Worm (Caenorhabditis elegans): ENCODE measurements around the gene F42A6.5.
"Not testable (repeated sequence)": the region's sequence is repeated elsewhere in the genome, so short reads cannot be mapped to it uniquely, and the experiment has no call there.

Gene F42A6.5

ce11 chrIV:3303690-3304089, 28.0 kb downstream of the F42A6.5 start, which contains the start of gene idpp-12:
Gene idpp-12, plus strand, starts transcription at chrIV:3303990.
- not testable (repeated sequence) for TF ChIP-seq Y53F4B.3 (GFP tag; IDR thresholded peaks at IDR 0.05); nhr-179 (tag; optimal IDR thresholded peaks at IDR 0.05); hsf-1 (GFP tag; IDR thresholded peaks at IDR 0.05)

- TF ChIP-seq attf-6 (GFP tag; IDR thresholded peaks at IDR 0.05); mcd-1 (GFP tag; IDR thresholded peaks at IDR 0.05); cebp-1 (GFP tag; IDR thresholded peaks at IDR 0.05); cebp-1 (tag; optimal IDR thresholded peaks at IDR 0.05): not testable (repeated sequence)
These were observed 29.6 kb downstream of the F42A6.5 start, which contains the start of gene W08E12.4 for ce11 chrIV:3302058-3302457. Gene W08E12.4, plus strand, starts transcription at chrIV:3302358.

ce11 chrIV:3300492-3300891, 31.2 kb downstream of the F42A6.5 start, which contains the start of gene W08E12.5:
Gene W08E12.5, plus strand, starts transcription at chrIV:3300792.
- TF ChIP-seq sea-2 (GFP tag; IDR thresholded peaks at IDR 0.05) (no peak), madf-3 (GFP tag; IDR thresholded peaks at IDR 0.05) (no peak), B0035.1 (tag; optimal IDR thresholded peaks at IDR 0.05) (no peak), cebp-2 (GFP tag; IDR thresholded peaks at IDR 0.05) (no peak), F49E8.2 (tag; optimal IDR thresholded peaks at IDR 0.05; ENCODE audit: insufficient read depth) (no peak), unc-130 (GFP tag; optimal IDR thresholded peaks at IDR 0.05) (no peak), hmg-1.2 (GFP tag; IDR thresholded peaks at IDR 0.05) (no peak), Y79H2A.3 (GFP tag; conservative IDR thresholded peaks at IDR 0.05) (no peak), B0261.1 (tag; optimal IDR thresholded peaks at IDR 0.05) (no peak), lir-1 (GFP tag; conservative IDR thresholded peaks at IDR 0.05) (no peak), T26A5.8 (tag; optimal IDR thresholded peaks at IDR 0.05) (no peak), snpc-4 (GFP tag; optimal IDR thresholded peaks at IDR 0.05) (no peak), snpc-4 (tag; optimal IDR thresholded peaks at IDR 0.05) (no peak), lin-54 (GFP tag; optimal IDR thresholded peaks at IDR 0.05) (no peak), ztf-28 (GFP tag; IDR thresholded peaks at IDR 0.05) (no peak), mxl-1 (tag; optimal IDR thresholded peaks at IDR 0.05) (no peak), ztf-6 (GFP tag; IDR thresholded peaks at IDR 0.05) (no peak), bed-2 (GFP tag; IDR thresholded peaks at IDR 0.05) (no peak)

DNA sequence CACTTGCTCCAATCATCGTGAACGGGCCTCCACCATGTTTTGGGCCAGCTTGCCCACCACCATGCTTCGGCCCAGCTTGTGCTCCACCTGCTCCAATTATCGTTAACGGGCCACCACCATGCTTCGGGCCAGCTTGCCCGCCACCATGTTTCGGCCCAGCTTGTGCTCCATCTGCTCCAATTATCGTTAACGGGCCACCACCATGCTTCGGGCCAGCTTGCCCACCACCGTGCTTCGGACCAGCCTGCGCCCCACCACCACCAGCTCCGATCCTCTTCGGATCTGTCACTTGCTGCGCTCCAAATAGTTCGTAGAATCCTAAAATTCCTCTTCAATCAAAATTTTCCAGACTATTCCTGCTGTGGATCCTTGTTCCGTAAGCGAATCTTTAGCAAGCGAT, 32.4 kb downstream of the F42A6.5 start:
- TF ChIP-seq ceh-40 (GFP tag; IDR thresholded peaks at IDR 0.05): 0 out of 2 replicates have a peak, but pooled peaks have one; percentile 21
- no peak for TF ChIP-seq nfya-2 (GFP tag; IDR thresholded peaks at IDR 0.05)
- peak; percentile 89 for TF ChIP-seq zfh-2 (GFP tag; conservative IDR thresholded peaks at IDR 0.05)
- TF ChIP-seq mcd-1 (GFP tag; IDR thresholded peaks at IDR 0.05): no peak
- TF ChIP-seq sea-2 (GFP tag; IDR thresholded peaks at IDR 0.05): 0 out of 2 replicates have a peak, but pooled peaks have one; percentile 30
- TF ChIP-seq egrh-3 (GFP tag; IDR thresholded peaks at IDR 0.05): peak; percentile 65; the same call in 1 of the 2 replicates
- TF ChIP-seq dox-1 (GFP tag; IDR thresholded peaks at IDR 0.05): peak; percentile 23; the same call in 1 of the 2 replicates

DNA sequence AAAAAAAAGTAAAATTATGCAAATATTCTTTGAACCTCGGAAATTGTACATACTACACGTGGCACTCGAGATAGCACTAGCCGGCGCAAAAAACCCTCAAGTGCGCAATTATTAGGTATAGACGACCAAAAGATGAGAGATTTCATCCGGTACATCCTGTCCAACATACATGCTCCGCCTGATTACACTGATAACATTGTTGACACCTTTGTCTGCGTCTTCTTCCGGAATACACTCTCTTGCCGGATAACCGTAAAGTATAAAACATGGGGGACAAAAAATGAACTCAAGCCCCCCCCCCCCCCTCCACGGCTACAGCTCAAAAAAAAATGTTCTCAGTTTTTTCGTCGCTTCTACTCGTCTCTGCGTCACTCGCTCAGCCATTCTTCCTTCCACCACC, 33.4 kb downstream of the F42A6.5 start, which contains the start of gene W08E12.6:
TSS of gene W08E12.6 (plus strand) at position 301 of the 400 bp plus-strand sequence.
- no peak for TF ChIP-seq bed-1 (GFP tag; IDR thresholded peaks at IDR 0.05)
- no peak for TF ChIP-seq ekl-4 (GFP tag; IDR thresholded peaks at IDR 0.05)
- TF ChIP-seq die-1 (tag; optimal IDR thresholded peaks at IDR 0.05): no peak
- TF ChIP-seq ceh-100 (GFP tag; IDR thresholded peaks at IDR 0.05): no peak
- no peak for TF ChIP-seq egl-18 (GFP tag; IDR thresholded peaks at IDR 0.05)
- no peak for TF ChIP-seq mcd-1 (GFP tag; IDR thresholded peaks at IDR 0.05)
- TF ChIP-seq lsy-27 (tag; optimal IDR thresholded peaks at IDR 0.05; ENCODE audit: borderline replicate concordance, insufficient read depth): no peak
- TF ChIP-seq attf-3 (GFP tag; conservative IDR thresholded peaks at IDR 0.05): no peak
- TF ChIP-seq mel-28 (tag; optimal IDR thresholded peaks at IDR 0.05; ENCODE audit: borderline replicate concordance): no peak
- no peak for TF ChIP-seq madf-10 (tag; optimal IDR thresholded peaks at IDR 0.05)
- no peak for TF ChIP-seq let-607 (tag; optimal IDR thresholded peaks at IDR 0.05)
- no peak for TF ChIP-seq tbx-9 (tag; optimal IDR thresholded peaks at IDR 0.05; ENCODE audit: borderline replicate concordance)
- no peak for TF ChIP-seq rcor-1 (GFP tag; IDR thresholded peaks at IDR 0.05)
- no peak for TF ChIP-seq B0336.3 (GFP tag; IDR thresholded peaks at IDR 0.05)
- no peak for TF ChIP-seq hlh-26 (GFP tag; conservative IDR thresholded peaks at IDR 0.05)

Data from whole organism, young adult.